Fruit fly (Drosophila melanogaster) whole organism, embryonic: ENCODE data around the gene CG31792.

Experiments
- ATbp ChIP-seq: fragments of 200-800 bp; sonication (Bioruptor generic); optimal IDR thresholded peaks from 2 replicates; lab custom pipeline; 2017; ENCODE audit warnings: missing biosample characterization, mild to moderate bottlenecking, missing genetic modification characterization, missing genetic modification reagents
- Atf-2 ChIP-seq: fragments of 200-800 bp; sonication (Bioruptor generic); optimal IDR thresholded peaks from 2 replicates; lab custom pipeline; 2016; ENCODE audit warnings: missing biosample characterization, missing genetic modification characterization
- B-H1 ChIP-seq: fragments of 200-800 bp; sonication (Bioruptor generic); IDR thresholded peaks from 3 replicates; pipeline ENCODE4 v1.3.6; 2022; ENCODE audit warnings: missing biosample characterization, missing genetic modification characterization
- B-H2 ChIP-seq: fragments of 200-800 bp; sonication (Bioruptor generic); optimal IDR thresholded peaks from 2 replicates; lab custom pipeline; 2018; ENCODE audit warnings: missing biosample characterization, mild to moderate bottlenecking, missing genetic modification characterization
- CG10431 ChIP-seq: fragments of 200-800 bp; sonication (Bioruptor generic); optimal IDR thresholded peaks from 3 replicates; lab custom pipeline; 2018; ENCODE audit warnings: missing biosample characterization, mild to moderate bottlenecking, missing genetic modification characterization
- CG10462 ChIP-seq: fragments of 200-800 bp; sonication (Bioruptor generic); optimal IDR thresholded peaks from 2 replicates; lab custom pipeline; 2016; ENCODE audit warnings: missing biosample characterization, missing genetic modification characterization
- CG10979 ChIP-seq: fragments of 200-800 bp; sonication (Bioruptor generic); optimal IDR thresholded peaks from 2 replicates; lab custom pipeline; 2018; ENCODE audit warnings: missing biosample characterization, mild to moderate bottlenecking, missing genetic modification characterization, moderate library complexity
- CG12155 ChIP-seq: fragments of 200-800 bp; sonication (Bioruptor generic); optimal IDR thresholded peaks from 3 replicates; lab custom pipeline; 2016; ENCODE audit warnings: missing biosample characterization, missing genetic modification characterization
- CG17359 ChIP-seq: fragments of 200-800 bp; sonication (Bioruptor generic); optimal IDR thresholded peaks from 3 replicates; lab custom pipeline; 2018; ENCODE audit warnings: missing biosample characterization, mild to moderate bottlenecking, missing genetic modification characterization, moderate library complexity
- CG2202 ChIP-seq: fragments of 200-800 bp; sonication (Bioruptor generic); optimal IDR thresholded peaks from 2 replicates; lab custom pipeline; 2018; ENCODE audit warnings: missing biosample characterization, mild to moderate bottlenecking, missing genetic modification characterization
- CG3065 ChIP-seq: fragments of 200-800 bp; sonication (Bioruptor generic); optimal IDR thresholded peaks from 2 replicates; lab custom pipeline; 2016; ENCODE audit warnings: missing biosample characterization, missing genetic modification characterization
- CG31365 ChIP-seq: fragments of 200-800 bp; sonication (Bioruptor generic); optimal IDR thresholded peaks from 2 replicates; lab custom pipeline; 2018; ENCODE audit warnings: missing biosample characterization, mild to moderate bottlenecking, missing genetic modification characterization
- CG3726 ChIP-seq: fragments of 200-800 bp; sonication (Bioruptor generic); IDR thresholded peaks from 3 replicates; pipeline ENCODE4, ENCODE4 v1.3.6; 2022; ENCODE audit warnings: missing biosample characterization, missing genetic modification characterization
- CG4424 ChIP-seq: fragments of 200-800 bp; sonication (Bioruptor generic); optimal IDR thresholded peaks from 3 replicates; lab custom pipeline; 2016; ENCODE audit warnings: missing biosample characterization, missing genetic modification characterization
- CG6272 ChIP-seq: fragments of 200-800 bp; sonication (Bioruptor generic); IDR thresholded peaks from 2 replicates; pipeline ENCODE4 v1.3.6; 2022; ENCODE audit warnings: missing biosample characterization, missing genetic modification characterization
- CG6654 ChIP-seq: fragments of 200-800 bp; sonication (Bioruptor generic); optimal IDR thresholded peaks from 2 replicates; lab custom pipeline; 2017; ENCODE audit warnings: missing biosample characterization, mild to moderate bottlenecking, missing genetic modification characterization
- CG6791 ChIP-seq: fragments of 200-800 bp; sonication (Bioruptor generic); IDR thresholded peaks from 3 replicates; pipeline ENCODE4 v1.3.6; 2022; ENCODE audit warnings: missing biosample characterization, missing genetic modification characterization; ENCODE audit not compliant: partially characterized antibody
- CG6813 ChIP-seq: fragments of 200-800 bp; sonication (Bioruptor generic); optimal IDR thresholded peaks from 2 replicates; lab custom pipeline; 2017; ENCODE audit warnings: missing biosample characterization, missing genetic modification characterization, mild to moderate bottlenecking, moderate library complexity, missing genetic modification reagents
- CG7745 ChIP-seq: fragments of 200-800 bp; sonication (Bioruptor generic); optimal IDR thresholded peaks from 2 replicates; lab custom pipeline; 2018; ENCODE audit warnings: missing biosample characterization, mild to moderate bottlenecking, missing genetic modification characterization, moderate library complexity
- CG7786 ChIP-seq: fragments of 200-800 bp; sonication (Bioruptor generic); optimal IDR thresholded peaks from 2 replicates; lab custom pipeline; 2016; ENCODE audit warnings: missing biosample characterization, missing genetic modification characterization
- CG8388 ChIP-seq: fragments of 200-800 bp; sonication (Bioruptor generic); optimal IDR thresholded peaks from 2 replicates; lab custom pipeline; 2019; ENCODE audit warnings: missing biosample characterization, mild to moderate bottlenecking, missing genetic modification characterization, moderate library complexity
- CG9817 ChIP-seq: fragments of 200-800 bp; sonication (Bioruptor generic); optimal IDR thresholded peaks from 2 replicates; lab custom pipeline; 2018; ENCODE audit warnings: missing biosample characterization, mild to moderate bottlenecking, missing genetic modification characterization, moderate library complexity
- CHES-1-like ChIP-seq: fragments of 200-800 bp; sonication (Bioruptor generic); optimal IDR thresholded peaks from 2 replicates; lab custom pipeline; 2016; ENCODE audit warnings: missing biosample characterization, missing genetic modification characterization
- CTCF ChIP-seq: fragments of 200-800 bp; sonication (Bioruptor generic); optimal IDR thresholded peaks from 2 replicates; lab custom pipeline; 2017; ENCODE audit warnings: missing biosample characterization, mild to moderate bottlenecking, missing genetic modification characterization, moderate library complexity
- Dbx ChIP-seq: fragments of 200-800 bp; sonication (Bioruptor generic); IDR thresholded peaks from 3 replicates; pipeline ENCODE4 v1.3.6; 2022; ENCODE audit warnings: missing biosample characterization, missing genetic modification characterization
- Deaf1 ChIP-seq: fragments of 200-800 bp; optimal IDR thresholded peaks from 3 replicates; lab custom pipeline; 2019; ENCODE audit warnings: missing biosample characterization, mild to moderate bottlenecking, missing genetic modification characterization, moderate library complexity
- Ets97D ChIP-seq: fragments of 200-800 bp; sonication (Bioruptor generic); optimal IDR thresholded peaks from 3 replicates; lab custom pipeline; 2016; ENCODE audit warnings: missing biosample characterization, missing genetic modification characterization
- GATAe ChIP-seq: fragments of 200-800 bp; sonication (Bioruptor generic); conservative IDR thresholded peaks from 2 replicates; pipeline ENCODE4 v1.3.6; 2022; ENCODE audit warnings: missing biosample characterization, missing genetic modification characterization
- HLH54F ChIP-seq: fragments of 200-800 bp; sonication (Bioruptor generic); optimal IDR thresholded peaks from 3 replicates; lab custom pipeline; 2016; ENCODE audit warnings: missing biosample characterization, missing genetic modification characterization
- Kr ChIP-seq: fragments of 200-800 bp; sonication (Bioruptor generic); optimal IDR thresholded peaks from 2 replicates; lab custom pipeline; 2017; ENCODE audit warnings: missing biosample characterization, mild to moderate bottlenecking, missing genetic modification characterization
- Mad ChIP-seq: fragments of 200-800 bp; sonication (Bioruptor generic); optimal IDR thresholded peaks from 2 replicates; lab custom pipeline; 2016; ENCODE audit warnings: missing biosample characterization, missing genetic modification characterization
- Opbp ChIP-seq: fragments of 200-800 bp; sonication (Bioruptor generic); IDR thresholded peaks from 3 replicates; pipeline ENCODE4 v1.3.6; 2022; ENCODE audit warnings: missing biosample characterization, missing genetic modification characterization; ENCODE audit not compliant: partially characterized antibody
- Ptx1 ChIP-seq: fragments of 200-800 bp; sonication (Bioruptor generic); IDR thresholded peaks from 2 replicates; pipeline ENCODE4 v1.3.6; 2022; ENCODE audit warnings: missing biosample characterization, missing genetic modification characterization
- Sox100B ChIP-seq: fragments of 200-800 bp; sonication (Bioruptor generic); optimal IDR thresholded peaks from 3 replicates; lab custom pipeline; 2018; ENCODE audit warnings: missing biosample characterization, mild to moderate bottlenecking, missing genetic modification characterization
- Sry-β ChIP-seq: fragments of 200-800 bp; sonication (Bioruptor generic); optimal IDR thresholded peaks from 2 replicates; lab custom pipeline; 2018; ENCODE audit warnings: missing biosample characterization, mild to moderate bottlenecking, missing genetic modification characterization, moderate library complexity
- Tbp ChIP-seq: fragments of >200 bp; optimal IDR thresholded peaks from 2 replicates; lab custom pipeline; 2018; ENCODE audit warnings: missing biosample characterization, missing genetic modification characterization
- al ChIP-seq: fragments of 200-800 bp; sonication (Bioruptor generic); IDR thresholded peaks from 2 replicates; pipeline ENCODE4 v1.3.6; 2022; ENCODE audit warnings: missing biosample characterization, missing genetic modification characterization
- btn ChIP-seq: fragments of 200-800 bp; sonication (Bioruptor generic); optimal IDR thresholded peaks from 2 replicates; lab custom pipeline; 2016; ENCODE audit warnings: missing biosample characterization, missing genetic modification characterization
- crp ChIP-seq, 2 experiments: fragments of 200-800 bp; sonication (Bioruptor generic); optimal IDR thresholded peaks; 2 replicates in 1 of 2; 3 replicates in 1 of 2; lab custom pipeline; 2017; ENCODE audit warnings: missing biosample characterization in 2 of 2, missing genetic modification characterization in 2 of 2, mild to moderate bottlenecking in 1 of 2, moderate library complexity in 1 of 2
- disco-r ChIP-seq: fragments of 200-800 bp; sonication (Bioruptor generic); optimal IDR thresholded peaks from 2 replicates; lab custom pipeline; 2016; ENCODE audit warnings: missing biosample characterization, missing genetic modification characterization
- dmrt99B ChIP-seq: fragments of 200-800 bp; sonication (Bioruptor generic); optimal IDR thresholded peaks from 2 replicates; lab custom pipeline; 2018; ENCODE audit warnings: missing biosample characterization, mild to moderate bottlenecking, missing genetic modification characterization, moderate library complexity
- emc ChIP-seq: fragments of 200-800 bp; sonication (Bioruptor generic); optimal IDR thresholded peaks from 2 replicates; lab custom pipeline; 2016; ENCODE audit warnings: missing biosample characterization, missing genetic modification characterization
- exex ChIP-seq: fragments of 200-800 bp; sonication (Bioruptor generic); optimal IDR thresholded peaks from 4 replicates; lab custom pipeline; 2018; ENCODE audit warnings: missing biosample characterization, mild to moderate bottlenecking, missing genetic modification characterization, moderate library complexity
- fu2 ChIP-seq: fragments of 200-800 bp; sonication (Bioruptor generic); optimal IDR thresholded peaks from 2 replicates; lab custom pipeline; 2016; ENCODE audit warnings: missing biosample characterization, missing genetic modification characterization
- ham ChIP-seq: fragments of 200-800 bp; sonication (Bioruptor generic); IDR thresholded peaks from 2 replicates; pipeline ENCODE4 v1.3.6; 2022; ENCODE audit warnings: missing biosample characterization, missing genetic modification characterization
- insv ChIP-seq, 2 experiments: fragments of 200-800 bp; sonication (Bioruptor generic); optimal IDR thresholded peaks; 3 replicates each; lab custom pipeline; 2016 to 2018; ENCODE audit warnings: missing biosample characterization in 2 of 2, missing genetic modification characterization in 2 of 2
- ro ChIP-seq: fragments of 200-800 bp; sonication (Bioruptor generic); IDR thresholded peaks from 2 replicates; pipeline ENCODE4 v1.3.6; 2022; ENCODE audit warnings: missing biosample characterization, missing genetic modification characterization
- so ChIP-seq: fragments of 200-800 bp; sonication (Bioruptor generic); IDR thresholded peaks from 3 replicates; pipeline ENCODE4 v1.3.6; 2022; ENCODE audit warnings: missing biosample characterization, missing genetic modification characterization
- tap ChIP-seq: fragments of 200-800 bp; optimal IDR thresholded peaks from 3 replicates; lab custom pipeline; 2019; ENCODE audit warnings: missing biosample characterization, mild to moderate bottlenecking, missing genetic modification characterization, moderate library complexity
- toy ChIP-seq: fragments of 200-800 bp; sonication (Bioruptor generic); IDR thresholded peaks from 2 replicates; pipeline ENCODE4 v1.3.6; 2022; ENCODE audit warnings: missing biosample characterization, missing genetic modification characterization

CG31792 gene

DNA sequence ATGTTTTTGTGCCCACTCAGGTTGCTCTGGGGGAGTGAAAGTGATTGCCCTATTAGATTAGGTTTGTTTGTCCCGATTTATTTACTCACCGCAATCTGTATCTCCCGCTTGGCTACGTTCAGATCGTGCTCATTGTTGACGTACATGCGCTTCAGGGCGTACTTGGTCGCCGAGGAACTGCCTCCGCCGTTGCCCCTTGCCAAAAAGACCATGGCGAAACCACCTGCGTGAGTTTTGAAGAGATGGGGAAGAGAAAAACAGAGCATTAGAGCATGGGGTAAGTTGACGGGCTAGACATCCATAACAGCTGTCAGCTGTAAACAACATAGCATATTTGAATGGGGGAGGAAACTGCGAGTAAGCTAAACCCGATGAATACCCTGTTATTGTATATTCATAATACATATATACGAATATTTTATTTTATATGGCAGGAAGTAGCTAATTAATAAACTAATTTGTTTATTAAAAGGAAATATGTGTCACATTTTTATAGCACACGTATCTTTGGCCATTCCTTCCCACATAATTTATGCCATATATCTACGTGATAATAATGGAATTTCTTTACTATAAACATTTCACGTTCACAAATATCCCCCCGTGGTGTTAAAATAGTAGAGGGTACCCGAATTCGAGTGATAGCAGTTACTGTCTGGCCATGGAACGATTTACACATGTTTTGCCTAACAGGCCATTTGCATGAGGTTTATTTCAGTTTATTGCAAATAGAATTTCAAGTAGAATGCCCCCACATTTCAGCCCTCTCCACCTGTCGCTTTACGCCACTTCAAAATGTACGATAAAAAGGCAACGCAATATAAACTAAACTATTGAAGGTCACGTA is 31.7 kb upstream of the CG31792 start (continued):
- TF ChIP-seq CG2202 (tag; lab: Kevin White, UChicago) (no peak), dmrt99B (peak; percentile 32), CG8388 (GFP tag; lab: Kevin White, UChicago) (no peak), CG6813 (GFP tag; lab: Kevin White, UChicago) (no peak), CTCF (GFP tag; lab: Kevin White, UChicago) (no peak), Ets97D (no peak), CG6791 (GFP tag; lab: Robert Waterston, UW) (no peak), CG10462 (no peak), al (GFP tag; lab: Robert Waterston, UW) (peak; percentile 66; the same call in 1 of the 2 replicates), so (GFP tag; lab: Robert Waterston, UW) (no peak), toy (no peak), btn (GFP tag; lab: Kevin White, UChicago) (no peak), Tbp (GFP tag; lab: Kevin White, UChicago) (no peak), fu2 (GFP tag; lab: Kevin White, UChicago) (no peak), CHES-1-like (no peak), crp (GFP tag; optimal IDR thresholded peaks at IDR 0.05; lab: Kevin White, UChicago) (peak in 1 of 2 experiments; percentile 5), Atf-2 (no peak), HLH54F (no peak), Deaf1 (peak; percentile 1), CG3726 (no peak), CG9817 (peak; percentile 37), emc (GFP tag; lab: Kevin White, UChicago) (no peak), Dbx (GFP tag; lab: Robert Waterston, UW) (0 out of 3 replicates have a peak, but pooled peaks have one; percentile 37), CG10979 (tag; lab: Kevin White, UChicago) (peak; percentile 21), CG31365 (tag; lab: Kevin White, UChicago) (no peak), CG7745 (tag; lab: Kevin White, UChicago) (no peak), CG10431 (GFP tag; lab: Kevin White, UChicago) (no peak), CG12155 (GFP tag; lab: Kevin White, UChicago) (no peak), Sox100B (GFP tag; lab: Kevin White, UChicago) (peak; percentile 28), Opbp (GFP tag; lab: Robert Waterston, UW) (no peak), CG7786 (GFP tag; lab: Kevin White, UChicago) (no peak), ATbp (GFP tag; lab: Kevin White, UChicago) (no peak), ro (GFP tag; lab: Robert Waterston, UW) (no peak), ham (GFP tag; lab: Robert Waterston, UW) (no peak), Kr (GFP tag; lab: Kevin White, UChicago) (no peak), Sry-β (GFP tag; lab: Kevin White, UChicago) (no peak), Ptx1 (GFP tag; lab: Robert Waterston, UW) (peak; percentile 60), GATAe (no peak), CG6654 (GFP tag; lab: Kevin White, UChicago) (no peak), insv (GFP tag; optimal IDR thresholded peaks at IDR 0.05; lab: Kevin White, UChicago) (no peak), exex (tag; lab: Kevin White, UChicago) (no peak), B-H2 (GFP tag; lab: Kevin White, UChicago) (peak; percentile 6), tap (tag; lab: Kevin White, UChicago) (no peak), CG3065 (GFP tag; lab: Kevin White, UChicago) (no peak), disco-r (GFP tag; lab: Kevin White, UChicago) (no peak), CG4424 (no peak), CG17359 (no peak), B-H1 (GFP tag; lab: Robert Waterston, UW) (no peak), Mad (GFP tag; lab: Kevin White, UChicago) (no peak), CG6272 (GFP tag; lab: Robert Waterston, UW) (0 out of 2 replicates have a peak, but pooled peaks have one; percentile 11)
